Worm (Caenorhabditis elegans): ENCODE data around the gene rnp-5.

- TF ChIP-seq bed-3 (GFP tag; optimal IDR thresholded peaks at IDR 0.05) (no peak), elt-1 (tag; optimal IDR thresholded peaks at IDR 0.05; ENCODE audit: borderline replicate concordance, insufficient read depth) (no peak), sem-2 (GFP tag; optimal IDR thresholded peaks at IDR 0.05) (no peak), nhr-76 (tag; optimal IDR thresholded peaks at IDR 0.05) (no peak), nhr-28 (tag; optimal IDR thresholded peaks at IDR 0.05) (no peak)
These were observed 295 bp downstream of the rnp-5 start for ce11 chrIII:853414-853813.
